Fruit fly (Drosophila melanogaster) whole organism: ENCODE measurements around the gene CG14331.

Experiments used
- CG8478 ChIP-seq: fragments of >200 bp; optimal IDR thresholded peaks from 2 replicates; lab custom pipeline; 2018; ENCODE audit warnings: inconsistent platforms
- EcR ChIP-seq, 2 experiments: fragments of >200 bp; optimal IDR thresholded peaks; 2 replicates each; lab custom pipeline; 2017; ENCODE audit warnings: missing biosample characterization in 2 of 2, missing genetic modification characterization in 2 of 2, missing genetic modification reagents in 2 of 2
- pan ChIP-seq: fragments of >200 bp; optimal IDR thresholded peaks from 2 replicates; lab custom pipeline; 2017
- psq ChIP-seq: fragments of >200 bp; optimal IDR thresholded peaks from 2 replicates; lab custom pipeline; 2017
- usp ChIP-seq: fragments of >200 bp; optimal IDR thresholded peaks from 2 replicates; lab custom pipeline; 2017; ENCODE audit warnings: missing biosample characterization, missing genetic modification characterization, mixed read lengths

dm6 chr3R:17394318-17395188 is 46.0 kb downstream of the CG14331 start, which contains the start of gene CREG:
- TF ChIP-seq CG8478 (lab: Kevin White, UChicago) (no peak), psq (no peak), usp (GFP tag; lab: Kevin White, UChicago) (no peak), pan (peak; percentile 93), EcR (GFP tag; optimal IDR thresholded peaks at IDR 0.05; lab: Kevin White, UChicago) (no peak)
